Worm (Caenorhabditis elegans) whole organism, L2 larva: ENCODE measurements around the gene T18D3.5.

ENCODE experiments used
- C34F6.9 ChIP-seq: fragments of 150-350 bp; optimal IDR thresholded peaks from 2 replicates; lab custom pipeline; 2014; ENCODE audit warnings: missing biosample characterization, missing genetic modification characterization
- F13H6.1 ChIP-seq: sonication (generic microtip); optimal IDR thresholded peaks from 2 replicates; lab custom pipeline; 2016; ENCODE audit warnings: missing genetic modification characterization, missing compliant biosample characterization
- R02D3.7 ChIP-seq: fragments of 150-350 bp; optimal IDR thresholded peaks from 2 replicates; lab custom pipeline; 2014; ENCODE audit warnings: missing biosample characterization, missing genetic modification characterization
- alr-1 ChIP-seq: fragments of 150-350 bp; optimal IDR thresholded peaks from 2 replicates; lab custom pipeline; 2014; ENCODE audit warnings: missing biosample characterization, missing genetic modification characterization
- blmp-1 ChIP-seq: sonication (generic microtip); optimal IDR thresholded peaks from 2 replicates; lab custom pipeline; 2017; ENCODE audit warnings: missing genetic modification characterization, mild to moderate bottlenecking, missing compliant biosample characterization, antibody characterized with exemption, moderate library complexity; ENCODE audit not compliant: insufficient read depth
- ceh-16 ChIP-seq: fragments of 150-350 bp; optimal IDR thresholded peaks from 2 replicates; lab custom pipeline; 2014; ENCODE audit warnings: missing biosample characterization, missing genetic modification characterization
- crh-2 ChIP-seq: sonication (generic microtip); optimal IDR thresholded peaks from 2 replicates; lab custom pipeline; 2017; ENCODE audit warnings: missing biosample characterization, missing genetic modification characterization
- egl-27 ChIP-seq: sonication (generic microtip); optimal IDR thresholded peaks from 3 replicates; lab custom pipeline; 2017; ENCODE audit warnings: missing biosample characterization, missing genetic modification reagents, missing genetic modification characterization
- fos-1 ChIP-seq: fragments of 150-350 bp; optimal IDR thresholded peaks from 2 replicates; lab custom pipeline; 2014; ENCODE audit warnings: missing biosample characterization, missing genetic modification characterization
- gmeb-1 ChIP-seq: fragments of 150-350 bp; optimal IDR thresholded peaks from 2 replicates; lab custom pipeline; 2014; ENCODE audit warnings: missing biosample characterization, missing genetic modification characterization
- lin-11 ChIP-seq: fragments of 150-350 bp; sonication (generic microtip); optimal IDR thresholded peaks from 2 replicates; lab custom pipeline; 2014; ENCODE audit warnings: missing biosample characterization, missing genetic modification characterization, inconsistent platforms, mixed read lengths
- lin-13 ChIP-seq: fragments of 150-350 bp; optimal IDR thresholded peaks from 2 replicates; lab custom pipeline; 2014; ENCODE audit warnings: missing biosample characterization, missing genetic modification reagents, missing genetic modification characterization
- lin-39 ChIP-seq: fragments of 150-350 bp; optimal IDR thresholded peaks from 2 replicates; lab custom pipeline; 2014; ENCODE audit warnings: missing biosample characterization, missing genetic modification reagents, missing genetic modification characterization
- mab-5 ChIP-seq: fragments of 150-350 bp; optimal IDR thresholded peaks from 2 replicates; lab custom pipeline; 2014; ENCODE audit warnings: missing biosample characterization, missing genetic modification characterization
- mbf-1 ChIP-seq: sonication (generic microtip); optimal IDR thresholded peaks from 2 replicates; lab custom pipeline; 2017; ENCODE audit warnings: missing biosample characterization, missing genetic modification characterization
- mdl-1 ChIP-seq, 2 experiments: fragments of 150-350 bp in 1 of 2; sonication (generic microtip) in 1 of 2; optimal IDR thresholded peaks; 2 replicates each; lab custom pipeline; 2017; ENCODE audit warnings: missing biosample characterization in 2 of 2, missing genetic modification characterization in 2 of 2
- nhr-11 ChIP-seq: fragments of 150-350 bp; optimal IDR thresholded peaks from 2 replicates; lab custom pipeline; 2014; ENCODE audit warnings: missing biosample characterization, missing genetic modification characterization
- nhr-12 ChIP-seq: fragments of 150-350 bp; optimal IDR thresholded peaks from 2 replicates; lab custom pipeline; 2014; ENCODE audit warnings: missing biosample characterization, missing genetic modification characterization
- nhr-21 ChIP-seq: fragments of 150-350 bp; optimal IDR thresholded peaks from 2 replicates; lab custom pipeline; 2014; ENCODE audit warnings: missing biosample characterization, missing genetic modification characterization
- nhr-23 ChIP-seq: fragments of 150-350 bp; optimal IDR thresholded peaks from 2 replicates; lab custom pipeline; 2014; ENCODE audit warnings: missing biosample characterization, missing genetic modification reagents, missing genetic modification characterization
- nhr-237 ChIP-seq: fragments of 150-350 bp; optimal IDR thresholded peaks from 2 replicates; lab custom pipeline; 2014; ENCODE audit warnings: missing biosample characterization, missing genetic modification characterization
- nhr-25 ChIP-seq: fragments of 150-350 bp; sonication (generic microtip); optimal IDR thresholded peaks from 3 replicates; lab custom pipeline; 2014; ENCODE audit warnings: missing biosample characterization, missing genetic modification characterization
- nhr-6 ChIP-seq: fragments of 150-350 bp; optimal IDR thresholded peaks from 2 replicates; lab custom pipeline; 2014; ENCODE audit warnings: missing biosample characterization, missing genetic modification characterization
- nhr-77 ChIP-seq: fragments of 150-350 bp; optimal IDR thresholded peaks from 2 replicates; lab custom pipeline; 2014; ENCODE audit warnings: missing biosample characterization, missing genetic modification characterization
- peb-1 ChIP-seq: fragments of 150-350 bp; optimal IDR thresholded peaks from 2 replicates; lab custom pipeline; 2014; ENCODE audit warnings: missing biosample characterization, missing genetic modification characterization
- sem-4 ChIP-seq: fragments of 150-350 bp; optimal IDR thresholded peaks from 2 replicates; lab custom pipeline; 2014; ENCODE audit warnings: missing biosample characterization, missing genetic modification reagents, missing genetic modification characterization
- skn-1 ChIP-seq: sonication (generic microtip); optimal IDR thresholded peaks from 2 replicates; lab custom pipeline; 2017; ENCODE audit warnings: missing biosample characterization, missing genetic modification characterization
- sma-3 ChIP-seq: sonication (generic microtip); optimal IDR thresholded peaks from 2 replicates; lab custom pipeline; 2016; ENCODE audit warnings: missing genetic modification reagents, missing genetic modification characterization, missing compliant biosample characterization
- sma-9 ChIP-seq, 2 experiments: fragments of 150-350 bp in 1 of 2; sonication (generic microtip) in 1 of 2; optimal IDR thresholded peaks; 2 replicates each; lab custom pipeline; 2014 to 2016; ENCODE audit warnings: missing genetic modification characterization in 2 of 2, mild to moderate bottlenecking in 1 of 2, missing biosample characterization in 1 of 2, missing compliant biosample characterization in 1 of 2, missing genetic modification reagents in 1 of 2, moderate library complexity in 1 of 2
- snpc-4 ChIP-seq: fragments of 150-350 bp; optimal IDR thresholded peaks from 2 replicates; lab custom pipeline; 2014; ENCODE audit warnings: missing biosample characterization, missing genetic modification characterization
- unc-39 ChIP-seq: fragments of 150-350 bp; optimal IDR thresholded peaks from 2 replicates; lab custom pipeline; 2014; ENCODE audit warnings: missing biosample characterization, missing genetic modification characterization
- unc-55 ChIP-seq: fragments of 150-350 bp; sonication (generic microtip); optimal IDR thresholded peaks from 3 replicates; lab custom pipeline; 2014; ENCODE audit warnings: missing biosample characterization, missing genetic modification reagents, missing genetic modification characterization
- unc-62 ChIP-seq: fragments of 150-350 bp; optimal IDR thresholded peaks from 2 replicates; lab custom pipeline; 2014; ENCODE audit warnings: missing biosample characterization, missing genetic modification reagents, missing genetic modification characterization
- ztf-1 ChIP-seq: fragments of 200-800 bp; sonication (Bioruptor generic); conservative IDR thresholded peaks from 2 replicates; pipeline ENCODE4 v1.3.6; 2022; ENCODE audit warnings: missing genetic modification characterization, missing compliant biosample characterization
- ztf-11 ChIP-seq: sonication (generic microtip); optimal IDR thresholded peaks from 2 replicates; lab custom pipeline; 2017; ENCODE audit warnings: missing biosample characterization, missing genetic modification characterization
- ztf-4 ChIP-seq: fragments of 150-350 bp; optimal IDR thresholded peaks from 2 replicates; lab custom pipeline; 2014; ENCODE audit warnings: missing biosample characterization, missing genetic modification characterization

Gene T18D3.5

DNA sequence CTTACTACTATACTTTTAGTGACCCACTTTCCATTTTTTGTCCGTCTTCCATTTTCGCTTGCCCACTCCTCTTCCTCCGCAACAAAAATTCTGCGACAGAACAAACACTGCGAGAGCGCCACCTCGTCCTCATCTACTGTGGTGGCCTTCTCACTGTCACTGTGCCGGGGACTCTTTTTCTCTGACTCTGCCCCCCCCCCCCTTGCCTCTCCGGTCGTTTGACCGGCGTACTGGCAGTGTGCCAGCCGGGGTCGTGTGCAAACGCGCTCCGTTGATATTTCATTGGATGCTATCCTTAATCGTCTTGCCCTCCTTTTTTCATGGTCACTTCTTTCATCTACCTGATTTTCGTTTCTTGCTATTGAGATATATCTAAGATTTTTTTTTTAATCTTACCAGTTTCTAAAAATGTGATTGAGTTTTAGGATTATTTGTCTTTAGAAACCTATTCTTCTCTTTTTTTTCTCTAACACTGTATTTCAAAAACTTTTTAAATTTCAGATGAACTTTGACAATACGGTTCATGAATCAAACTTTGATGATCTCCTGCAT is 16.9 kb downstream of the T18D3.5 start, which contains the start of gene atf-6 (continued):
- TF ChIP-seq sem-4 (tag; lab: Kevin White, UChicago) (peak; percentile 77), sma-3 (GFP tag; lab: Kevin White, UChicago) (peak; percentile 93), unc-55 (GFP tag; lab: Kevin White, UChicago) (peak; percentile 76), nhr-77 (no peak), ztf-11 (tag; lab: Kevin White, UChicago) (no peak), R02D3.7 (tag; lab: Kevin White, UChicago) (no peak)

DNA sequence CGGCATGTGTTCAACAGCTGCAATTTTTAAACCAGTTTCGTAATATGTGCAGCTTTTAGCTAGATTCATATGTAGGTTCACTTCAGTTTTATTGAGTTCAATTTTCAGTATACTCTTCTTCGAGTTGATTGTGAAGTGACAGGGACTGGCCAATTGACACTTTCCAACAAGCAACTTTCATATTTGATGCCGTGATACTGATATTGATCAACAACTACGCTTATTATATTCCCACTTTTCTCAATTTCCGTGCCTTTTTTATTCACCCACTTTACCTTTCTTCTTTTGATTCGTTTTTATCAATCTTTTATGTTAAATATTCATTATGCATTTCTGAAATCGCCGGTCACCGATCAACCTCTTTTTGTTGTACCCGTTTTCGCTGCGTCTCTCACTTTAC is 20.5 kb downstream of the T18D3.5 start:
- TF ChIP-seq F13H6.1 (tag; lab: Kevin White, UChicago) (no peak), nhr-21 (tag; lab: Kevin White, UChicago) (no peak), nhr-237 (tag; lab: Kevin White, UChicago) (no peak), gmeb-1 (no peak), unc-39 (no peak), alr-1 (tag; lab: Kevin White, UChicago) (no peak), mdl-1 (tag; optimal IDR thresholded peaks at IDR 0.05; lab: Kevin White, UChicago) (no peak), snpc-4 (tag; lab: Kevin White, UChicago) (no peak), egl-27 (tag; lab: Kevin White, UChicago) (no peak), mbf-1 (tag; lab: Kevin White, UChicago) (no peak), sma-9 (GFP tag; optimal IDR thresholded peaks at IDR 0.05; lab: Kevin White, UChicago) (no peak), sma-9 (tag; optimal IDR thresholded peaks at IDR 0.05; lab: Kevin White, UChicago) (no peak), lin-11 (tag; lab: Kevin White, UChicago) (no peak), skn-1 (tag; lab: Kevin White, UChicago) (no peak)
- TF ChIP-seq, all 48 proteins: peak for 0

DNA sequence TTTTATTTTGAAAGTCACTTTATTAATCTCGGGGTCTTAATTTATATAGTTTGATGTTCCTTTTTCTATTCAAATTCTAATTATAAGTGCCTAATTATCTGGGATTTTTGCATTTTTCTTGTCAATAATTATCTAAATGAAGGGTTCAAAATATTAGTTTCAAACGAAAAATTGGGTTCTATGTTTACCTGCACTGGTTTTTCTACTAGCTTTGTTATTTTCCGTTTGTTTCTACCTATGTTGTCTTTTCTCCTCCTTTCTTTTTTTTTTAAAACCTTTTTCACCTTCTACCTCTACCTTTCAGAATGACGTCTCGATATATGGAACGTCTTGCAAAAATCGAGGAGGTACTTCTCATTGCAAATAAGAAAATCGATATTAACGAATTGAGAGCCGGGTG is 21.1 kb downstream of the T18D3.5 start, which contains the start of gene tbc-13:
Gene tbc-13 (plus strand): TSS at position 301 of the 400 bp plus-strand sequence.
- TF ChIP-seq snpc-4 (tag; lab: Kevin White, UChicago) (no peak), mab-5 (tag; lab: Kevin White, UChicago) (no peak), lin-39 (tag; lab: Kevin White, UChicago) (no peak), fos-1 (tag; lab: Kevin White, UChicago) (no peak), mbf-1 (tag; lab: Kevin White, UChicago) (no peak), ztf-1 (GFP tag; lab: Robert Waterston, UW) (no peak), nhr-11 (tag; lab: Kevin White, UChicago) (no peak), gmeb-1 (no peak), ztf-4 (no peak), lin-13 (GFP tag; lab: Kevin White, UChicago) (no peak), nhr-25 (no peak), ceh-16 (tag; lab: Kevin White, UChicago) (no peak), nhr-23 (no peak), peb-1 (tag; lab: Kevin White, UChicago) (no peak), blmp-1 (no peak), F13H6.1 (tag; lab: Kevin White, UChicago) (no peak)

DNA sequence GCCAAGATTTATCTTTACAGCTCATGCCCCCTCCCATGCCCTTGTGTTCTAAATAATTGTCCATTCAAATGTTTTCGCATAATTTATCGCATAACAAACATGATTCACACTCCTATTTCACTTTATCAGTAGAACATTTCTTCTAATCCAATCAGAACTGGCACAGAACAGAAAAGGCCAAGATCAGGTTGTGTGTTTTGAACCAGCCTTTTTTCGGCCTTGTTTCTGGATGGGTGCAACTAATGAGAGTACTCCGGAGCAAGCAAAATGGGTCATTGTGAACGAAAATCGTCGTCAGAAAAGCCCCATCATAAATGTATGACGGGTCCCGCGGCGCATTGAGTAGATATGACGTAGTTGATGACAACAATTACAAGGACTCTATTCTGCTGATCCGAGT is 27.5 kb downstream of the T18D3.5 start:
- TF ChIP-seq blmp-1 (no peak), R02D3.7 (tag; lab: Kevin White, UChicago) (no peak), lin-11 (tag; lab: Kevin White, UChicago) (no peak), ztf-1 (GFP tag; lab: Robert Waterston, UW) (no peak), egl-27 (tag; lab: Kevin White, UChicago) (no peak), fos-1 (tag; lab: Kevin White, UChicago) (no peak)

ce11 chrX:12492467-12492866 is 28.9 kb downstream of the T18D3.5 start, which contains the start of gene lips-1:
TSS of gene lips-1 (plus strand) at chrX:12492767.
- TF ChIP-seq nhr-23, result no peak
- TF ChIP-seq nhr-12 (tag; lab: Kevin White, UChicago), result no peak
- no peak for TF ChIP-seq F13H6.1 (tag; lab: Kevin White, UChicago)
- no peak for TF ChIP-seq unc-39
- TF ChIP-seq sem-4 (tag; lab: Kevin White, UChicago), result no peak
- TF ChIP-seq nhr-77, result no peak
- TF ChIP-seq unc-62 (GFP tag; lab: Kevin White, UChicago), result no peak
- no peak for TF ChIP-seq mab-5 (tag; lab: Kevin White, UChicago)
- TF ChIP-seq nhr-11 (tag; lab: Kevin White, UChicago), result no peak
- TF ChIP-seq egl-27 (tag; lab: Kevin White, UChicago), result no peak
- no peak for TF ChIP-seq sma-9 (GFP tag; optimal IDR thresholded peaks at IDR 0.05; lab: Kevin White, UChicago)
- no peak for TF ChIP-seq sma-9 (tag; optimal IDR thresholded peaks at IDR 0.05; lab: Kevin White, UChicago)
- no peak for TF ChIP-seq lin-11 (tag; lab: Kevin White, UChicago)
- no peak for TF ChIP-seq nhr-6
- TF ChIP-seq C34F6.9, result no peak
- no peak for TF ChIP-seq nhr-237 (tag; lab: Kevin White, UChicago)
- no peak for TF ChIP-seq crh-2 (tag; lab: Kevin White, UChicago)
- no peak for TF ChIP-seq ztf-11 (tag; lab: Kevin White, UChicago)
